Worm (Caenorhabditis elegans) whole organism, L1 larva: ENCODE results near the gene C45G9.5.

Source experiments
- C04F5.9 ChIP-seq: sonication (generic microtip); optimal IDR thresholded peaks from 2 replicates; lab custom pipeline; 2016; ENCODE audit warnings: missing genetic modification characterization, missing compliant biosample characterization
- alr-1 ChIP-seq: fragments of 200-800 bp; sonication (Bioruptor generic); optimal IDR thresholded peaks from 2 replicates; lab custom pipeline; 2018; ENCODE audit warnings: borderline replicate concordance, mild to moderate bottlenecking, missing genetic modification characterization, missing compliant biosample characterization
- ama-1 ChIP-seq: fragments of 150-350 bp; optimal IDR thresholded peaks from 2 replicates; lab custom pipeline; 2014
- blmp-1 ChIP-seq: fragments of 150-350 bp; optimal IDR thresholded peaks from 2 replicates; lab custom pipeline; 2014; ENCODE audit warnings: missing biosample characterization, missing genetic modification characterization
- ceh-90 ChIP-seq: sonication (generic microtip); optimal IDR thresholded peaks from 2 replicates; lab custom pipeline; 2016; ENCODE audit warnings: missing genetic modification characterization, missing compliant biosample characterization
- ces-1 ChIP-seq: fragments of 150-350 bp; optimal IDR thresholded peaks from 2 replicates; lab custom pipeline; 2014; ENCODE audit warnings: missing biosample characterization, missing genetic modification reagents, missing genetic modification characterization
- dpl-1 ChIP-seq, 3 experiments: fragments of 150-350 bp in 2 of 3; sonication (generic microtip) in 1 of 3; optimal IDR thresholded peaks; 2 replicates each; lab custom pipeline; 2014 to 2017; ENCODE audit warnings: missing biosample characterization in 3 of 3, missing genetic modification characterization in 3 of 3, missing genetic modification reagents in 3 of 3
- efl-1 ChIP-seq, 4 experiments: fragments of 150-350 bp; optimal IDR thresholded peaks in 3 of 4; peaks in 1 of 4; 1 replicate in 1 of 4; 2 replicates in 3 of 4; lab custom pipeline; 2014; ENCODE audit warnings: missing biosample characterization in 2 of 4, missing genetic modification characterization in 2 of 4, missing genetic modification reagents in 2 of 4
- elt-3 ChIP-seq, 6 experiments: fragments of 150-350 bp in 1 of 6; sonication (generic microtip); optimal IDR thresholded peaks; 2 replicates each; lab custom pipeline; 2017 to 2018; ENCODE audit warnings: missing biosample characterization in 6 of 6, missing genetic modification characterization in 6 of 6, inconsistent platforms in 1 of 6
- fkh-4 ChIP-seq: sonication (generic microtip); optimal IDR thresholded peaks from 2 replicates; lab custom pipeline; 2016; ENCODE audit warnings: missing compliant biosample characterization, missing genetic modification characterization, borderline replicate concordance
- grh-1 ChIP-seq: fragments of 200-800 bp; sonication (Bioruptor generic); IDR thresholded peaks from 2 replicates; pipeline ENCODE4 v1.3.6; 2022; ENCODE audit warnings: missing genetic modification reagents, missing genetic modification characterization, missing compliant biosample characterization
- hlh-17 ChIP-seq: fragments of 200-800 bp; sonication (Bioruptor generic); optimal IDR thresholded peaks from 2 replicates; lab custom pipeline; 2018; ENCODE audit warnings: missing genetic modification characterization, mild to moderate bottlenecking, missing compliant biosample characterization, moderate library complexity, borderline replicate concordance
- irx-1 ChIP-seq: sonication (generic microtip); optimal IDR thresholded peaks from 2 replicates; lab custom pipeline; 2016; ENCODE audit warnings: missing genetic modification characterization, missing compliant biosample characterization
- jun-1 ChIP-seq: fragments of 150-350 bp; optimal IDR thresholded peaks from 2 replicates; lab custom pipeline; 2014; ENCODE audit warnings: missing biosample characterization, missing genetic modification reagents, missing genetic modification characterization
- lin-14 ChIP-seq: fragments of 200-800 bp; sonication (Bioruptor generic); optimal IDR thresholded peaks from 2 replicates; lab custom pipeline; 2018; ENCODE audit warnings: mild to moderate bottlenecking, missing genetic modification characterization, moderate library complexity, missing compliant biosample characterization
- mab-9 ChIP-seq: fragments of 200-800 bp; sonication (Bioruptor generic); IDR thresholded peaks from 2 replicates; pipeline ENCODE4 v1.3.6; 2022; ENCODE audit warnings: missing genetic modification reagents, missing genetic modification characterization, missing compliant biosample characterization
- nhr-11 ChIP-seq: fragments of 150-350 bp; optimal IDR thresholded peaks from 2 replicates; lab custom pipeline; 2014; ENCODE audit warnings: missing biosample characterization, missing genetic modification characterization
- nhr-19 ChIP-seq: fragments of 200-800 bp; sonication (Bioruptor generic); conservative IDR thresholded peaks from 2 replicates; pipeline ENCODE4 v1.3.6; 2022; ENCODE audit warnings: missing genetic modification characterization, missing compliant biosample characterization
- nhr-20 ChIP-seq: sonication (generic microtip); optimal IDR thresholded peaks from 2 replicates; lab custom pipeline; 2016; ENCODE audit warnings: mild to moderate bottlenecking, missing genetic modification characterization, missing compliant biosample characterization
- nhr-28 ChIP-seq: fragments of 150-350 bp; optimal IDR thresholded peaks from 2 replicates; lab custom pipeline; 2014; ENCODE audit warnings: missing biosample characterization, missing genetic modification characterization
- nhr-47 ChIP-seq: sonication (generic microtip); optimal IDR thresholded peaks from 2 replicates; lab custom pipeline; 2016; ENCODE audit warnings: mild to moderate bottlenecking, missing genetic modification characterization, moderate library complexity, missing compliant biosample characterization
- nhr-71 ChIP-seq: sonication (generic microtip); optimal IDR thresholded peaks from 2 replicates; lab custom pipeline; 2016; ENCODE audit warnings: mild to moderate bottlenecking, missing genetic modification characterization, moderate library complexity, missing compliant biosample characterization
- nhr-85 ChIP-seq: sonication (generic microtip); peaks from one replicate; lab custom pipeline; 2016; ENCODE audit warnings: missing genetic modification characterization, inconsistent platforms, missing compliant biosample characterization
- nhr-90 ChIP-seq: sonication (generic microtip); optimal IDR thresholded peaks from 2 replicates; lab custom pipeline; 2016; ENCODE audit warnings: mild to moderate bottlenecking, missing genetic modification characterization, missing compliant biosample characterization; ENCODE audit not compliant: poor library complexity
- rnt-1 ChIP-seq: sonication (generic microtip); optimal IDR thresholded peaks from 2 replicates; lab custom pipeline; 2016; ENCODE audit warnings: mild to moderate bottlenecking, missing genetic modification characterization, moderate library complexity, missing compliant biosample characterization
- skn-1 ChIP-seq: fragments of 150-350 bp; optimal IDR thresholded peaks from 2 replicates; lab custom pipeline; 2014; ENCODE audit warnings: missing biosample characterization, missing genetic modification characterization
- snu-23 ChIP-seq: sonication (generic microtip); optimal IDR thresholded peaks from 2 replicates; lab custom pipeline; 2016; ENCODE audit warnings: missing genetic modification characterization, missing compliant biosample characterization
- sox-4 ChIP-seq: sonication (generic microtip); optimal IDR thresholded peaks from 2 replicates; lab custom pipeline; 2016; ENCODE audit warnings: missing genetic modification characterization, missing compliant biosample characterization
- sup-37 ChIP-seq: fragments of 200-800 bp; sonication (Bioruptor generic); optimal IDR thresholded peaks from 2 replicates; lab custom pipeline; 2018; ENCODE audit warnings: mild to moderate bottlenecking, missing genetic modification characterization, missing compliant biosample characterization
- tbx-2 ChIP-seq: sonication (generic microtip); optimal IDR thresholded peaks from 2 replicates; lab custom pipeline; 2016; ENCODE audit warnings: missing genetic modification characterization, missing compliant biosample characterization
- unc-30 ChIP-seq: sonication (generic microtip); optimal IDR thresholded peaks from 2 replicates; lab custom pipeline; 2017; ENCODE audit warnings: missing biosample characterization, missing genetic modification characterization
- unc-86 ChIP-seq: sonication (generic microtip); optimal IDR thresholded peaks from 2 replicates; lab custom pipeline; 2016; ENCODE audit warnings: missing genetic modification characterization, missing compliant biosample characterization
- unc-98 ChIP-seq: fragments of 200-800 bp; sonication (Bioruptor generic); IDR thresholded peaks from 2 replicates; pipeline ENCODE4 v1.3.6; 2022; ENCODE audit warnings: missing genetic modification characterization, missing compliant biosample characterization
- xbp-1 ChIP-seq: sonication (generic microtip); optimal IDR thresholded peaks from 2 replicates; lab custom pipeline; 2016; ENCODE audit warnings: missing genetic modification characterization, missing compliant biosample characterization
- zip-4 ChIP-seq: fragments of 200-800 bp; sonication (Bioruptor generic); optimal IDR thresholded peaks from 2 replicates; lab custom pipeline; 2018; ENCODE audit warnings: mild to moderate bottlenecking, missing genetic modification characterization, moderate library complexity, missing compliant biosample characterization
- ztf-4 ChIP-seq: fragments of 150-350 bp; optimal IDR thresholded peaks from 2 replicates; lab custom pipeline; 2014; ENCODE audit warnings: missing biosample characterization, missing genetic modification characterization

C45G9.5 gene

ce11 chrIII:5096741-5097140, 48.8 kb downstream of the C45G9.5 start:
- TF ChIP-seq nhr-20 (tag; lab: Kevin White, UChicago) (peak; percentile 67), unc-86 (tag; lab: Kevin White, UChicago) (no peak), tbx-2 (tag; lab: Kevin White, UChicago) (peak; percentile 10), nhr-19 (peak; percentile 30), elt-3 (tag; optimal IDR thresholded peaks at IDR 0.05; lab: Kevin White, UChicago) (peak in 5 of 6 experiments; percentile 55 to 87 (median 82)), mab-9 (no peak), snu-23 (GFP tag; lab: Kevin White, UChicago) (peak; percentile 13), lin-14 (GFP tag; lab: Kevin White, UChicago) (peak; percentile 29), nhr-85 (tag; lab: Kevin White, UChicago) (peak; percentile 60), C04F5.9 (tag; lab: Kevin White, UChicago) (no peak), blmp-1 (tag; lab: Kevin White, UChicago) (peak; percentile 84), nhr-71 (tag; lab: Kevin White, UChicago) (peak; percentile 43)

ce11 chrIII:5098740-5099276, 50.9 kb downstream of the C45G9.5 start:
- TF ChIP-seq skn-1 (no peak), xbp-1 (tag; lab: Kevin White, UChicago) (no peak), unc-30 (tag; lab: Kevin White, UChicago) (no peak), unc-98 (GFP tag; lab: Robert Waterston, UW) (no peak), fkh-4 (no peak), zip-4 (GFP tag; lab: Kevin White, UChicago) (no peak), nhr-28 (tag; lab: Kevin White, UChicago) (no peak), jun-1 (no peak), sup-37 (GFP tag; lab: Kevin White, UChicago) (no peak), blmp-1 (tag; lab: Kevin White, UChicago) (no peak), nhr-71 (tag; lab: Kevin White, UChicago) (no peak), efl-1 (optimal IDR thresholded peaks at IDR 0.05; lab: Kevin White, UChicago) (no peak), efl-1 (GFP tag; optimal IDR thresholded peaks at IDR 0.05 in 1 of 2; lab: Kevin White, UChicago) (no peak), nhr-11 (tag; lab: Kevin White, UChicago) (no peak), irx-1 (tag; lab: Kevin White, UChicago) (no peak), grh-1 (GFP tag; lab: Robert Waterston, UW) (no peak), alr-1 (no peak), dpl-1 (GFP tag; optimal IDR thresholded peaks at IDR 0.05; lab: Kevin White, UChicago) (no peak), ces-1 (GFP tag; lab: Kevin White, UChicago) (no peak), nhr-47 (no peak), nhr-90 (tag; lab: Kevin White, UChicago) (no peak)

ce11 chrIII:5099500-5099899, 51.6 kb downstream of the C45G9.5 start:
- TF ChIP-seq ztf-4 (tag; lab: Kevin White, UChicago) = no peak
- no peak for TF ChIP-seq ceh-90 (tag; lab: Kevin White, UChicago)
- no peak for TF ChIP-seq zip-4 (GFP tag; lab: Kevin White, UChicago)
- no peak for TF ChIP-seq elt-3 (tag; optimal IDR thresholded peaks at IDR 0.05; lab: Kevin White, UChicago)
- TF ChIP-seq hlh-17 (GFP tag; lab: Kevin White, UChicago) = no peak
- TF ChIP-seq ama-1 (lab: Kevin White, UChicago) = no peak
- no peak for TF ChIP-seq sox-4
- no peak for TF ChIP-seq rnt-1 (tag; lab: Kevin White, UChicago)
